Worm (Caenorhabditis elegans) whole organism, young adult: Measurements from ENCODE around the gene tbx-11.

Source experiments
- B0035.1 ChIP-seq: sonication (generic microtip); optimal IDR thresholded peaks from 2 replicates; lab custom pipeline; 2016; ENCODE audit warnings: missing genetic modification characterization, mild to moderate bottlenecking, missing compliant biosample characterization, missing genotype, missing genetic modification reagents
- F10E7.11 ChIP-seq: sonication (generic microtip); optimal IDR thresholded peaks from 2 replicates; lab custom pipeline; 2017; ENCODE audit warnings: mild to moderate bottlenecking, missing genetic modification characterization, moderate library complexity, missing compliant biosample characterization
- F39B2.1 ChIP-seq: fragments of 200-800 bp; sonication (Bioruptor generic); IDR thresholded peaks from 2 replicates; pipeline ENCODE4 v1.3.6; 2022; ENCODE audit warnings: missing genetic modification reagents, missing genetic modification characterization, missing compliant biosample characterization
- F55B11.4 ChIP-seq: sonication (generic microtip); optimal IDR thresholded peaks from 2 replicates; lab custom pipeline; 2016; ENCODE audit warnings: missing compliant biosample characterization, missing genetic modification characterization, borderline replicate concordance; ENCODE audit not compliant: insufficient read depth
- F57C9.4 ChIP-seq: sonication (generic microtip); optimal IDR thresholded peaks from 2 replicates; lab custom pipeline; 2017; ENCODE audit warnings: mild to moderate bottlenecking, missing genetic modification characterization, missing compliant biosample characterization
- Y56A3A.18 ChIP-seq: fragments of 200-800 bp; sonication (Bioruptor generic); IDR thresholded peaks from 2 replicates; pipeline ENCODE4 v1.3.6; 2022; ENCODE audit warnings: missing genetic modification reagents, missing genetic modification characterization, missing compliant biosample characterization
- Y67H2A.10 ChIP-seq: fragments of 200-800 bp; sonication (Bioruptor generic); conservative IDR thresholded peaks from 2 replicates; pipeline ENCODE4 v1.3.6; 2022; ENCODE audit warnings: missing genetic modification reagents, missing genetic modification characterization, missing compliant biosample characterization
- Y95B8A.8 ChIP-seq: fragments of 200-800 bp; sonication (Bioruptor generic); IDR thresholded peaks from 2 replicates; pipeline ENCODE4 v1.3.6; 2022; ENCODE audit warnings: missing genetic modification reagents, missing genetic modification characterization, missing compliant biosample characterization
- attf-5 ChIP-seq: fragments of 200-800 bp; sonication (Bioruptor generic); optimal IDR thresholded peaks from 2 replicates; lab custom pipeline; 2018; ENCODE audit warnings: mild to moderate bottlenecking, missing genetic modification characterization, missing compliant biosample characterization
- bed-2 ChIP-seq: fragments of 200-800 bp; sonication (Bioruptor generic); IDR thresholded peaks from 2 replicates; pipeline ENCODE4 v1.3.6; 2022; ENCODE audit warnings: missing genetic modification reagents, missing genetic modification characterization, missing compliant biosample characterization
- ccch-3 ChIP-seq: fragments of 200-800 bp; sonication (Bioruptor generic); optimal IDR thresholded peaks from 2 replicates; lab custom pipeline; 2018; ENCODE audit warnings: mild to moderate bottlenecking, missing genetic modification characterization, missing compliant biosample characterization
- cebp-1 ChIP-seq, 2 experiments: fragments of 200-800 bp in 1 of 2; sonication (Bioruptor generic) in 1 of 2; sonication (generic microtip) in 1 of 2; IDR thresholded peaks in 1 of 2; optimal IDR thresholded peaks in 1 of 2; 2 replicates each; pipeline versions ENCODE4 v1.3.6 to Lab custom; 2017 to 2022; ENCODE audit warnings: missing compliant biosample characterization in 2 of 2, missing genetic modification characterization in 2 of 2, mild to moderate bottlenecking in 1 of 2, missing genetic modification reagents in 1 of 2, moderate library complexity in 1 of 2
- cebp-2 ChIP-seq: fragments of 200-800 bp; sonication (Bioruptor generic); IDR thresholded peaks from 2 replicates; pipeline ENCODE4 v1.3.6; 2022; ENCODE audit warnings: missing genetic modification characterization, missing compliant biosample characterization
- ceh-27 ChIP-seq: fragments of 200-800 bp; sonication (Bioruptor generic); optimal IDR thresholded peaks from 2 replicates; lab custom pipeline; 2018; ENCODE audit warnings: mild to moderate bottlenecking, missing genetic modification characterization, moderate library complexity, missing compliant biosample characterization
- die-1 ChIP-seq: sonication (generic microtip); optimal IDR thresholded peaks from 2 replicates; lab custom pipeline; 2016; ENCODE audit warnings: missing genotype, mild to moderate bottlenecking, missing genetic modification characterization, missing compliant biosample characterization
- dpl-1 ChIP-seq: fragments of 150-350 bp; optimal IDR thresholded peaks from 2 replicates; lab custom pipeline; 2014; ENCODE audit warnings: missing biosample characterization, missing genetic modification reagents, missing genetic modification characterization
- efl-1 ChIP-seq: fragments of 150-350 bp; optimal IDR thresholded peaks from 2 replicates; lab custom pipeline; 2014; ENCODE audit warnings: missing biosample characterization, missing genetic modification reagents, missing genetic modification characterization
- ets-4 ChIP-seq: fragments of 200-800 bp; sonication (Bioruptor generic); optimal IDR thresholded peaks from 2 replicates; lab custom pipeline; 2018; ENCODE audit warnings: mild to moderate bottlenecking, missing genetic modification characterization, missing compliant biosample characterization
- gei-17 ChIP-seq: fragments of 200-800 bp; sonication (Bioruptor generic); optimal IDR thresholded peaks from 2 replicates; lab custom pipeline; 2018; ENCODE audit warnings: mild to moderate bottlenecking, missing genetic modification characterization, missing compliant biosample characterization
- him-1 ChIP-seq: sonication (generic microtip); optimal IDR thresholded peaks from 2 replicates; lab custom pipeline; 2016; ENCODE audit warnings: missing genotype, missing genetic modification reagents, missing genetic modification characterization, missing compliant biosample characterization
- hlh-12 ChIP-seq: sonication (generic microtip); optimal IDR thresholded peaks from 2 replicates; lab custom pipeline; 2016; ENCODE audit warnings: missing genetic modification characterization, missing compliant biosample characterization
- hmg-20 ChIP-seq: fragments of 200-800 bp; sonication (Bioruptor generic); IDR thresholded peaks from 2 replicates; pipeline ENCODE4 v1.3.6; 2022; ENCODE audit warnings: missing genetic modification reagents, missing genetic modification characterization, missing compliant biosample characterization
- hsf-1 ChIP-seq: fragments of 200-800 bp; sonication (Bioruptor generic); IDR thresholded peaks from 2 replicates; pipeline ENCODE4 v1.3.6; 2022; ENCODE audit warnings: missing genetic modification reagents, missing genetic modification characterization, missing compliant biosample characterization
- let-526 ChIP-seq: fragments of 200-800 bp; sonication (Bioruptor generic); IDR thresholded peaks from 2 replicates; pipeline ENCODE4 v1.3.6; 2022; ENCODE audit warnings: missing genetic modification reagents, missing genetic modification characterization, missing compliant biosample characterization
- lin-26 ChIP-seq: fragments of 200-800 bp; sonication (Bioruptor generic); IDR thresholded peaks from 2 replicates; pipeline ENCODE4 v1.3.6; 2022; ENCODE audit warnings: missing genetic modification reagents, missing genetic modification characterization, missing compliant biosample characterization
- lin-35 ChIP-seq, 3 experiments: fragments of 150-350 bp in 2 of 3; sonication (generic microtip) in 1 of 3; optimal IDR thresholded peaks; 2 replicates each; lab custom pipeline; 2014 to 2018; ENCODE audit warnings: missing biosample characterization in 3 of 3, missing genetic modification characterization in 3 of 3, missing genetic modification reagents in 3 of 3
- lin-54 ChIP-seq: fragments of 200-800 bp; sonication (Bioruptor generic); optimal IDR thresholded peaks from 2 replicates; lab custom pipeline; 2018; ENCODE audit warnings: mild to moderate bottlenecking, missing genetic modification characterization, missing compliant biosample characterization
- madf-6 ChIP-seq: fragments of 200-800 bp; sonication (Bioruptor generic); IDR thresholded peaks from 2 replicates; pipeline ENCODE4 v1.3.6; 2022; ENCODE audit warnings: missing genetic modification reagents, missing genetic modification characterization, missing compliant biosample characterization
- nfyb-1 ChIP-seq: fragments of 200-800 bp; sonication (Bioruptor generic); IDR thresholded peaks from 2 replicates; pipeline ENCODE4 v1.3.6; 2022; ENCODE audit warnings: missing genetic modification reagents, missing genetic modification characterization, missing compliant biosample characterization
- nhr-179 ChIP-seq: sonication (generic microtip); optimal IDR thresholded peaks from 2 replicates; lab custom pipeline; 2016; ENCODE audit warnings: mild to moderate bottlenecking, missing genetic modification characterization, missing compliant biosample characterization
- pbrm-1 ChIP-seq: fragments of 200-800 bp; sonication (Bioruptor generic); IDR thresholded peaks from 2 replicates; pipeline ENCODE4 v1.3.6; 2022; ENCODE audit warnings: missing genetic modification reagents, missing genetic modification characterization, missing compliant biosample characterization
- repo-1 ChIP-seq: sonication (generic microtip); optimal IDR thresholded peaks from 2 replicates; lab custom pipeline; 2017; ENCODE audit warnings: mild to moderate bottlenecking, missing genetic modification characterization, missing compliant biosample characterization
- rpc-1 ChIP-seq, 2 experiments: fragments of 150-350 bp in 1 of 2; sonication (generic microtip) in 1 of 2; optimal IDR thresholded peaks; 2 replicates each; lab custom pipeline; 2014 to 2018; ENCODE audit warnings: missing biosample characterization in 1 of 2, missing genetic modification characterization in 1 of 2, missing genetic modification reagents in 1 of 2, missing genotype in 1 of 2
- snpc-1.1 ChIP-seq: sonication (generic microtip); optimal IDR thresholded peaks from 2 replicates; lab custom pipeline; 2017; ENCODE audit warnings: missing genetic modification characterization, mild to moderate bottlenecking, missing compliant biosample characterization, antibody characterized with exemption, moderate library complexity, missing genotype, missing genetic modification reagents; ENCODE audit not compliant: insufficient read depth
- snpc-1.3 ChIP-seq: sonication (generic microtip); optimal IDR thresholded peaks from 2 replicates; lab custom pipeline; 2017; ENCODE audit warnings: missing genetic modification characterization, mild to moderate bottlenecking, missing compliant biosample characterization, antibody characterized with exemption, moderate library complexity, missing genotype, missing genetic modification reagents; ENCODE audit not compliant: insufficient read depth
- snpc-3.4 ChIP-seq: sonication (generic microtip); optimal IDR thresholded peaks from 2 replicates; lab custom pipeline; 2017; ENCODE audit warnings: missing genetic modification characterization, mild to moderate bottlenecking, missing compliant biosample characterization, antibody characterized with exemption, moderate library complexity, missing genotype, missing genetic modification reagents
- snpc-4 ChIP-seq, 5 experiments: fragments of 150-350 bp in 1 of 5; sonication (generic microtip) in 4 of 5; optimal IDR thresholded peaks; 2 replicates each; lab custom pipeline; 2014 to 2018; ENCODE audit warnings: missing genetic modification characterization in 5 of 5, missing biosample characterization in 3 of 5, antibody characterized with exemption in 2 of 5, mild to moderate bottlenecking in 2 of 5, missing compliant biosample characterization in 2 of 5, missing genotype in 2 of 5, moderate library complexity in 2 of 5, missing genetic modification reagents in 1 of 5
- tbx-9 ChIP-seq: sonication (generic microtip); optimal IDR thresholded peaks from 2 replicates; lab custom pipeline; 2016; ENCODE audit warnings: borderline replicate concordance, missing genetic modification characterization, inconsistent platforms, missing compliant biosample characterization
- unc-62 ChIP-seq: fragments of 150-350 bp; optimal IDR thresholded peaks from 2 replicates; lab custom pipeline; 2014; ENCODE audit warnings: missing biosample characterization, missing genetic modification reagents, missing genetic modification characterization
- zim-3 ChIP-seq: sonication (generic microtip); optimal IDR thresholded peaks from 2 replicates; lab custom pipeline; 2017; ENCODE audit warnings: mild to moderate bottlenecking, missing genetic modification characterization, moderate library complexity, missing compliant biosample characterization
- ztf-18 ChIP-seq: sonication (generic microtip); optimal IDR thresholded peaks from 2 replicates; lab custom pipeline; 2016; ENCODE audit warnings: missing genotype, mild to moderate bottlenecking, missing genetic modification characterization, missing compliant biosample characterization

tbx-11 gene

ce11 chrIII:6077973-6078372 lies 31.2 kb upstream of the tbx-11 start:
- no peak for TF ChIP-seq ccch-3 (GFP tag; lab: Kevin White, UChicago)
- TF ChIP-seq hmg-20, result no peak
- no peak for TF ChIP-seq lin-26
- no peak for TF ChIP-seq cebp-1 (GFP tag; IDR thresholded peaks at IDR 0.05; lab: Robert Waterston, UW)
- no peak for TF ChIP-seq cebp-1 (tag; optimal IDR thresholded peaks at IDR 0.05; lab: Kevin White, UChicago)

ce11 chrIII:6073673-6074331 lies 27.0 kb upstream of the tbx-11 start:
- TF ChIP-seq efl-1 (GFP tag; lab: Kevin White, UChicago) (no peak), cebp-2 (GFP tag; lab: Robert Waterston, UW) (no peak), dpl-1 (no peak), F57C9.4 (tag; lab: Kevin White, UChicago) (no peak), snpc-4 (GFP tag; optimal IDR thresholded peaks at IDR 0.05; lab: Kevin White, UChicago) (no peak), snpc-4 (tag; optimal IDR thresholded peaks at IDR 0.05; lab: Kevin White, UChicago) (no peak), F55B11.4 (tag; lab: Kevin White, UChicago) (no peak), hsf-1 (GFP tag; lab: Robert Waterston, UW) (no peak), ets-4 (no peak), pbrm-1 (GFP tag; lab: Robert Waterston, UW) (no peak), gei-17 (GFP tag; lab: Kevin White, UChicago) (no peak), snpc-1.3 (no peak), unc-62 (no peak), Y67H2A.10 (GFP tag; lab: Robert Waterston, UW) (no peak)

- TF ChIP-seq repo-1 (tag; lab: Kevin White, UChicago), result no peak
- TF ChIP-seq Y56A3A.18 (GFP tag; lab: Robert Waterston, UW), result no peak
- no peak for TF ChIP-seq him-1 (tag; lab: Kevin White, UChicago)
- TF ChIP-seq nhr-179 (tag; lab: Kevin White, UChicago), result no peak
- no peak for TF ChIP-seq efl-1 (GFP tag; lab: Kevin White, UChicago)
- no peak for TF ChIP-seq zim-3 (tag; lab: Kevin White, UChicago)
- TF ChIP-seq F39B2.1 (GFP tag; lab: Robert Waterston, UW), result no peak
- no peak for TF ChIP-seq hlh-12 (tag; lab: Kevin White, UChicago)
- TF ChIP-seq B0035.1 (tag; lab: Kevin White, UChicago), result no peak
- TF ChIP-seq hsf-1 (GFP tag; lab: Robert Waterston, UW), result no peak
- TF ChIP-seq attf-5, result no peak
- no peak for TF ChIP-seq snpc-1.1 (tag; lab: Kevin White, UChicago)
- TF ChIP-seq die-1 (tag; lab: Kevin White, UChicago), result no peak
- TF ChIP-seq F55B11.4 (tag; lab: Kevin White, UChicago), result no peak
Measured at ce11 chrIII:6072937-6073336, 26.2 kb upstream of the tbx-11 start.

DNA sequence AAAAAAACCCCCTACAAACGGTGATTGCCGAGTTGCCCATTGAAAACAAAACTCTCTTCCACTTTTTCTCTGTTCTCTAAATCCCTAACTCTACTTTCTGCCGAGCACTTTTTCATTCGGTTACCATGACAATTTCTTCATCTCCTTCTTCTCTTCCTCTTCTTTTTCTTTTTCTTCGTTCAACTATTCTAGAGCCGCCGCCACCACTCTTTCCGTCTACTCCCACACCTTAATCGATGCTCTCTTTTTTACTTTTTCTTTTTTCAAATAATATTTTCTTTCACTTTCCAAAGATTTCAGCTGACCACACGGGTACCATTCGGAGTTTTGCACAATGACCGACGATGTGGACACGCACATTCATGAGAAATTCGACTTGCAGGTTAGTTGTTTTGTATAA lies 20.8 kb upstream of the tbx-11 start, which contains the start of gene mapk-15:
Gene mapk-15, plus strand, starts transcription at position 301 of the 400 bp plus-strand sequence.
- TF ChIP-seq cebp-1 (GFP tag; IDR thresholded peaks at IDR 0.05; lab: Robert Waterston, UW) (no peak), cebp-1 (tag; optimal IDR thresholded peaks at IDR 0.05; lab: Kevin White, UChicago) (no peak), lin-54 (no peak), ceh-27 (GFP tag; lab: Kevin White, UChicago) (no peak), ztf-18 (tag; lab: Kevin White, UChicago) (no peak), Y67H2A.10 (GFP tag; lab: Robert Waterston, UW) (no peak), cebp-2 (GFP tag; lab: Robert Waterston, UW) (no peak), rpc-1 (optimal IDR thresholded peaks at IDR 0.05; lab: Kevin White, UChicago) (no peak), rpc-1 (tag; optimal IDR thresholded peaks at IDR 0.05; lab: Kevin White, UChicago) (no peak), lin-35 (GFP tag; optimal IDR thresholded peaks at IDR 0.05; lab: Kevin White, UChicago) (no peak), nfyb-1 (GFP tag; lab: Robert Waterston, UW) (no peak), pbrm-1 (GFP tag; lab: Robert Waterston, UW) (no peak), ets-4 (no peak), tbx-9 (tag; lab: Kevin White, UChicago) (no peak), F10E7.11 (no peak), Y95B8A.8 (GFP tag; lab: Robert Waterston, UW) (no peak), let-526 (no peak), madf-6 (GFP tag; lab: Robert Waterston, UW) (no peak), snpc-3.4 (no peak), bed-2 (GFP tag; lab: Robert Waterston, UW) (no peak)
